Fruit fly (Drosophila melanogaster): ENCODE data around the gene CG8461.

Gene CG8461

DNA sequence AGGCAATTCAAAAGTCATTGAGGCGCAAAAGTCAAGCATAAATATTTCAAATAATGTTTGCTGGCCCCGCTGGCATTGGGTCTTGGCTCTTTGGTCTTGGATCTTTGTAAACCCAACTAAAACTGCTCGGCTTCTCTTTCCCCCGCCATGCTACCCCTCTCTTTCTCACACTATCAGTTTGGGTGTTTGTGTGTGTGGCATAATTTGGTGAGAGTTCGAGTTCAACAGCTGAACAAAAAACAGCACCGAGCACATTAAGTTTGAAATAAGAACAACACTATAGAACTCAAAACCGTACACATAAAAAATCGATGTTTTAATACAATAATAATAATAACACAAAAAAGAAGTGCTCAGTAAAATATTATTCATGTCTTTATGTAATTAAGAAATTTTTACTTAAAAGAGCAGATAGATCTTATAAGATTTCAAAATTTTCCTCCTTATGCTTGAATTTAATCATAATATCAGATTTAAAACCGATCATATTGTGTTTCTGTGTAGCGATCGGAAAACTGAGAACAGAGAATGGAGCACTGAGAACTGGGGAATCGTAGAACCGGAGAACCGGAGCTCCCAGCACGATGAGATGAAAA, 34.9 kb downstream of the CG8461 start (continued):
- no peak for TF ChIP-seq CG7745 (tag; optimal IDR thresholded peaks at IDR 0.05)
- TF ChIP-seq Meics (GFP tag; optimal IDR thresholded peaks at IDR 0.05) = peak; percentile 80
- no peak for TF ChIP-seq ato (GFP tag; IDR thresholded peaks at IDR 0.05; ENCODE audit: partially characterized antibody)
- peak; percentile 1 for TF ChIP-seq TFAM (GFP tag; optimal IDR thresholded peaks at IDR 0.05)
- TF ChIP-seq dmrt99B (tag; optimal IDR thresholded peaks at IDR 0.05) = peak; percentile 84
- peak; percentile 64 for TF ChIP-seq Nf-YC (tag; optimal IDR thresholded peaks at IDR 0.05)
- no peak for TF ChIP-seq luna (GFP tag; optimal IDR thresholded peaks at IDR 0.05)
- peak; percentile 96 for TF ChIP-seq CG18262 (tag; optimal IDR thresholded peaks at IDR 0.05)
- TF ChIP-seq CG15479 (GFP tag; optimal IDR thresholded peaks at IDR 0.05) = no peak
- TF ChIP-seq oc (tag; optimal IDR thresholded peaks at IDR 0.05) = peak; percentile 81
- TF ChIP-seq CG9932 (GFP tag; IDR thresholded peaks at IDR 0.05) = peak; percentile 76
- TF ChIP-seq CG34376 (GFP tag; optimal IDR thresholded peaks at IDR 0.05) = no peak
- TF ChIP-seq sd (tag; optimal IDR thresholded peaks at IDR 0.05) = peak; percentile 73
- TF ChIP-seq ssp (GFP tag; IDR thresholded peaks at IDR 0.05) = peak; percentile 72
- TF ChIP-seq nom (GFP tag; optimal IDR thresholded peaks at IDR 0.05) = no peak
- TF ChIP-seq ci (GFP tag; IDR thresholded peaks at IDR 0.05) = no peak
- peak; percentile 79 for TF ChIP-seq HHEX (GFP tag; optimal IDR thresholded peaks at IDR 0.05)
- peak; percentile 16 for TF ChIP-seq CG16863 (GFP tag; optimal IDR thresholded peaks at IDR 0.05)
- TF ChIP-seq wdn (GFP tag; IDR thresholded peaks at IDR 0.05) = peak; percentile 38; the same call in 1 of the 2 replicates
- TF ChIP-seq CG17612 (GFP tag; IDR thresholded peaks at IDR 0.05) = no peak
- no peak for TF ChIP-seq wor (GFP tag; IDR thresholded peaks at IDR 0.05)
- no peak; the same call in 1 of the 2 replicates for TF ChIP-seq CG11085 (GFP tag; IDR thresholded peaks at IDR 0.05)
- peak; percentile 76 for TF ChIP-seq CG17328 (GFP tag; IDR thresholded peaks at IDR 0.05)
- TF ChIP-seq gcm2 (GFP tag; optimal IDR thresholded peaks at IDR 0.05) = no peak
- TF ChIP-seq ab (GFP tag; optimal IDR thresholded peaks at IDR 0.05) = no peak
- TF ChIP-seq Nf-YA (GFP tag; IDR thresholded peaks at IDR 0.05) = peak; percentile 35; the same call in 1 of the 2 replicates
- no peak for TF ChIP-seq h (optimal IDR thresholded peaks at IDR 0.05)
- TF ChIP-seq br (optimal IDR thresholded peaks at IDR 0.05) = no peak
- TF ChIP-seq eve (GFP tag; optimal IDR thresholded peaks at IDR 0.05) = peak in 1 of 2 experiments; percentile 77
- TF ChIP-seq CG10321 (GFP tag; IDR thresholded peaks at IDR 0.05) = 0 out of 2 replicates have a peak, but pooled peaks have one; percentile 16
- no peak for TF ChIP-seq Hr39 (optimal IDR thresholded peaks at IDR 0.05)
- TF ChIP-seq fru (optimal IDR thresholded peaks at IDR 0.05) = no peak
- TF ChIP-seq schlank (tag; optimal IDR thresholded peaks at IDR 0.05) = no peak
- TF ChIP-seq CG14710 (tag; optimal IDR thresholded peaks at IDR 0.05) = peak; percentile 93
- peak; percentile 52 for TF ChIP-seq CG13296 (GFP tag; optimal IDR thresholded peaks at IDR 0.05)
- peak; percentile 81 for TF ChIP-seq CG33557 (GFP tag; optimal IDR thresholded peaks at IDR 0.05)
- no peak for TF ChIP-seq CG43689 (GFP tag; IDR thresholded peaks at IDR 0.05)
- TF ChIP-seq Rx (GFP tag; IDR thresholded peaks at IDR 0.05) = no peak
- TF ChIP-seq Spps (tag; optimal IDR thresholded peaks at IDR 0.05) = peak; percentile 89
- no peak for TF ChIP-seq disco-r (GFP tag; optimal IDR thresholded peaks at IDR 0.05)
- TF ChIP-seq CG12219 (GFP tag; optimal IDR thresholded peaks at IDR 0.05) = peak; percentile 1
- peak; percentile 68 for TF ChIP-seq CG12659 (GFP tag; optimal IDR thresholded peaks at IDR 0.05)
- TF ChIP-seq repo (GFP tag; optimal IDR thresholded peaks at IDR 0.05) = no peak
- TF ChIP-seq pum (GFP tag; optimal IDR thresholded peaks at IDR 0.05) = peak; percentile 36
- peak; percentile 20 for TF ChIP-seq CG4328 (GFP tag; optimal IDR thresholded peaks at IDR 0.05)
- TF ChIP-seq CG2875 (GFP tag; optimal IDR thresholded peaks at IDR 0.05) = peak; percentile 34
- peak; percentile 64 for TF ChIP-seq BtbVII (GFP tag; optimal IDR thresholded peaks at IDR 0.05)
- peak; percentile 65 for TF ChIP-seq org-1 (GFP tag; optimal IDR thresholded peaks at IDR 0.05)
- peak; percentile 66 for TF ChIP-seq fd3F (GFP tag; optimal IDR thresholded peaks at IDR 0.05)
- TF ChIP-seq jumu (GFP tag; optimal IDR thresholded peaks at IDR 0.05) = peak; percentile 38
- no peak for TF ChIP-seq Stat92E (GFP tag; optimal IDR thresholded peaks at IDR 0.05)
